Fruit fly (Drosophila melanogaster) whole organism, prepupa: Measurements from ENCODE around the gene Hers.

ENCODE experiments used
- Blimp-1 ChIP-seq: fragments of 200-800 bp; sonication (Bioruptor generic); optimal IDR thresholded peaks from 3 replicates; lab custom pipeline; 2017; ENCODE audit warnings: missing biosample characterization, missing genetic modification characterization, mild to moderate bottlenecking, moderate library complexity, missing genetic modification reagents
- CG10631 ChIP-seq: fragments of 200-800 bp; sonication (Bioruptor generic); optimal IDR thresholded peaks from 2 replicates; lab custom pipeline; 2016; ENCODE audit warnings: missing biosample characterization, missing genetic modification characterization
- CG10669 ChIP-seq: fragments of 200-800 bp; sonication (Bioruptor generic); optimal IDR thresholded peaks from 3 replicates; lab custom pipeline; 2018; ENCODE audit warnings: missing biosample characterization, mild to moderate bottlenecking, missing genetic modification characterization, moderate library complexity
- CG11762 ChIP-seq: fragments of 200-800 bp; sonication (Bioruptor generic); optimal IDR thresholded peaks from 3 replicates; lab custom pipeline; 2016; ENCODE audit warnings: missing biosample characterization, missing genetic modification characterization; ENCODE audit not compliant: insufficient read depth
- CG11902 ChIP-seq: fragments of 200-800 bp; sonication (Bioruptor generic); optimal IDR thresholded peaks from 3 replicates; lab custom pipeline; 2016; ENCODE audit warnings: missing biosample characterization, missing genetic modification characterization
- CG15336 ChIP-seq: fragments of 200-800 bp; sonication (Bioruptor generic); IDR thresholded peaks from 2 replicates; pipeline ENCODE4 v1.3.6; 2022; ENCODE audit warnings: missing biosample characterization, missing genetic modification characterization
- CG1621 ChIP-seq: fragments of 200-800 bp; sonication (Bioruptor generic); optimal IDR thresholded peaks from 3 replicates; lab custom pipeline; 2018; ENCODE audit warnings: missing biosample characterization, mild to moderate bottlenecking, missing genetic modification characterization
- CG16779 ChIP-seq: fragments of 200-800 bp; sonication (Bioruptor generic); optimal IDR thresholded peaks from 3 replicates; lab custom pipeline; 2017; ENCODE audit warnings: missing biosample characterization, mild to moderate bottlenecking, missing genetic modification characterization
- CG4318 ChIP-seq: fragments of 200-800 bp; sonication (Bioruptor generic); optimal IDR thresholded peaks from 3 replicates; lab custom pipeline; 2017; ENCODE audit warnings: missing biosample characterization, mild to moderate bottlenecking, missing genetic modification characterization
- CG6163 ChIP-seq: fragments of 200-800 bp; sonication (Bioruptor generic); IDR thresholded peaks from 3 replicates; pipeline ENCODE4 v1.3.6; 2022; ENCODE audit warnings: missing biosample characterization, missing genetic modification characterization
- CG6792 ChIP-seq: fragments of 200-800 bp; sonication (Bioruptor generic); optimal IDR thresholded peaks from 3 replicates; lab custom pipeline; 2016; ENCODE audit warnings: missing biosample characterization, missing genetic modification characterization
- CG6854 ChIP-seq: fragments of 200-800 bp; sonication (Bioruptor generic); optimal IDR thresholded peaks from 2 replicates; lab custom pipeline; 2017; ENCODE audit warnings: missing biosample characterization, mild to moderate bottlenecking, missing genetic modification characterization
- CG7368 ChIP-seq: fragments of 200-800 bp; sonication (Bioruptor generic); optimal IDR thresholded peaks from 3 replicates; lab custom pipeline; 2016; ENCODE audit warnings: missing biosample characterization, missing genetic modification characterization
- CG8119 ChIP-seq: fragments of 200-800 bp; sonication (Bioruptor generic); IDR thresholded peaks from 3 replicates; pipeline ENCODE4 v1.3.6; 2022; ENCODE audit warnings: missing biosample characterization, missing genetic modification characterization
- CG8319 ChIP-seq: fragments of 200-800 bp; sonication (Bioruptor generic); optimal IDR thresholded peaks from 3 replicates; lab custom pipeline; 2016; ENCODE audit warnings: missing biosample characterization, missing genetic modification characterization
- CG8632 ChIP-seq: fragments of 200-800 bp; sonication (Bioruptor generic); optimal IDR thresholded peaks from 3 replicates; lab custom pipeline; 2016; ENCODE audit warnings: missing biosample characterization, missing genetic modification characterization
- CG9139 ChIP-seq: fragments of 200-800 bp; sonication (Bioruptor generic); optimal IDR thresholded peaks from 3 replicates; lab custom pipeline; 2017; ENCODE audit warnings: missing biosample characterization, mild to moderate bottlenecking, missing genetic modification characterization
- Eip78C ChIP-seq: fragments of 200-800 bp; sonication (Bioruptor generic); peaks from one replicate; lab custom pipeline; 2016; ENCODE audit warnings: missing biosample characterization, missing genetic modification characterization
- Eip93F ChIP-seq: fragments of 200-800 bp; sonication (Bioruptor generic); optimal IDR thresholded peaks from 2 replicates; lab custom pipeline; 2016; ENCODE audit warnings: missing biosample characterization, mild to moderate bottlenecking, missing genetic modification characterization
- Ets21C ChIP-seq: fragments of 200-800 bp; sonication (Bioruptor generic); optimal IDR thresholded peaks from 3 replicates; lab custom pipeline; 2016; ENCODE audit warnings: missing biosample characterization, missing genetic modification characterization
- Gug ChIP-seq: fragments of 200-800 bp; sonication (Bioruptor generic); IDR thresholded peaks from 2 replicates; pipeline ENCODE4 v1.3.6; 2022; ENCODE audit warnings: missing biosample characterization, missing genetic modification characterization
- Hr38 ChIP-seq: sonication (Bioruptor generic); optimal IDR thresholded peaks from 2 replicates; lab custom pipeline; 2016; ENCODE audit warnings: missing biosample characterization, missing genetic modification characterization
- Hr39 ChIP-seq: fragments of 200-800 bp; sonication (Bioruptor generic); optimal IDR thresholded peaks from 2 replicates; lab custom pipeline; 2016; ENCODE audit warnings: missing biosample characterization, missing genetic modification characterization
- Lpt ChIP-seq: fragments of 200-800 bp; sonication (Bioruptor generic); optimal IDR thresholded peaks from 3 replicates; lab custom pipeline; 2016; ENCODE audit warnings: missing biosample characterization, missing genetic modification characterization
- OdsH ChIP-seq: fragments of 200-800 bp; sonication (Bioruptor generic); optimal IDR thresholded peaks from 3 replicates; lab custom pipeline; 2016; ENCODE audit warnings: missing biosample characterization, missing genetic modification characterization
- Sox102F ChIP-seq: fragments of 200-800 bp; sonication (Bioruptor generic); optimal IDR thresholded peaks from 2 replicates; lab custom pipeline; 2016; ENCODE audit warnings: missing biosample characterization, mild to moderate bottlenecking, missing genetic modification characterization
- Sox14 ChIP-seq: fragments of 200-800 bp; sonication (Bioruptor generic); optimal IDR thresholded peaks from 3 replicates; lab custom pipeline; 2016; ENCODE audit warnings: missing biosample characterization, missing genetic modification characterization
- acj6 ChIP-seq: fragments of 200-800 bp; sonication (Bioruptor generic); optimal IDR thresholded peaks from 3 replicates; lab custom pipeline; 2016; ENCODE audit warnings: missing biosample characterization, missing genetic modification characterization
- cyc ChIP-seq: fragments of 200-800 bp; sonication (Bioruptor generic); optimal IDR thresholded peaks from 3 replicates; lab custom pipeline; 2016; ENCODE audit warnings: missing biosample characterization, missing genetic modification characterization
- dac ChIP-seq: fragments of 200-800 bp; sonication (Bioruptor generic); optimal IDR thresholded peaks from 2 replicates; lab custom pipeline; 2017; ENCODE audit warnings: missing biosample characterization, mild to moderate bottlenecking, missing genetic modification characterization
- eg ChIP-seq: fragments of 200-800 bp; sonication (Bioruptor generic); IDR thresholded peaks from 3 replicates; pipeline ENCODE4 v1.3.6; 2022; ENCODE audit warnings: missing biosample characterization, missing genetic modification characterization
- fd59A ChIP-seq: fragments of 200-800 bp; sonication (Bioruptor generic); optimal IDR thresholded peaks from 2 replicates; lab custom pipeline; 2017; ENCODE audit warnings: missing biosample characterization, mild to moderate bottlenecking, missing genetic modification characterization, missing genetic modification reagents
- fd85E ChIP-seq: fragments of 200-800 bp; sonication (Bioruptor generic); optimal IDR thresholded peaks from 3 replicates; lab custom pipeline; 2016; ENCODE audit warnings: missing biosample characterization, missing genetic modification characterization
- lz ChIP-seq: fragments of 200-800 bp; sonication (Bioruptor generic); optimal IDR thresholded peaks from 3 replicates; lab custom pipeline; 2016; ENCODE audit warnings: missing biosample characterization, missing genetic modification characterization
- net ChIP-seq: fragments of 200-800 bp; sonication (Bioruptor generic); optimal IDR thresholded peaks from 3 replicates; lab custom pipeline; 2016; ENCODE audit warnings: missing biosample characterization, missing genetic modification characterization
- pdm3 ChIP-seq: fragments of 200-800 bp; sonication (Bioruptor generic); optimal IDR thresholded peaks from 3 replicates; lab custom pipeline; 2016; ENCODE audit warnings: missing biosample characterization, missing genetic modification characterization
- spab ChIP-seq: fragments of 200-800 bp; sonication (Bioruptor generic); optimal IDR thresholded peaks from 2 replicates; lab custom pipeline; 2017; ENCODE audit warnings: missing biosample characterization, mild to moderate bottlenecking, missing genetic modification characterization, missing genetic modification reagents
- svp ChIP-seq: fragments of 200-800 bp; sonication (Bioruptor generic); peaks from one replicate; lab custom pipeline; 2016; ENCODE audit warnings: missing biosample characterization, missing genetic modification characterization
- vri ChIP-seq: fragments of 200-800 bp; sonication (Bioruptor generic); optimal IDR thresholded peaks from 3 replicates; lab custom pipeline; 2016; ENCODE audit warnings: missing biosample characterization, mild to moderate bottlenecking, missing genetic modification characterization

Hers gene

dm6 chrX:19850503-19851094 is 15.3 kb upstream of the Hers start (continued):
- TF ChIP-seq Sox102F (GFP tag; lab: Kevin White, UChicago): peak; percentile 87
- TF ChIP-seq Eip93F (GFP tag; lab: Kevin White, UChicago): peak; percentile 34
- TF ChIP-seq Hr39 (GFP tag; lab: Kevin White, UChicago): peak; percentile 90
- TF ChIP-seq CG9139 (GFP tag; lab: Kevin White, UChicago): peak; percentile 65
- TF ChIP-seq cyc: peak; percentile 91
- TF ChIP-seq CG8319 (GFP tag; lab: Kevin White, UChicago): peak; percentile 84
- peak; percentile 93 for TF ChIP-seq acj6 (GFP tag; lab: Kevin White, UChicago)
- peak; percentile 93 for TF ChIP-seq CG8119 (GFP tag; lab: Robert Waterston, UW)
- no peak for TF ChIP-seq CG6854
- TF ChIP-seq CG1621 (tag; lab: Kevin White, UChicago): peak; percentile 88
- TF ChIP-seq fd85E (GFP tag; lab: Kevin White, UChicago): peak; percentile 60
- peak; percentile 94 for TF ChIP-seq CG10631 (GFP tag; lab: Kevin White, UChicago)
- TF ChIP-seq CG16779: peak; percentile 72
- TF ChIP-seq spab (GFP tag; lab: Kevin White, UChicago): peak; percentile 86
- TF ChIP-seq pdm3 (GFP tag; lab: Kevin White, UChicago): peak; percentile 96
- peak; percentile 93 for TF ChIP-seq OdsH (GFP tag; lab: Kevin White, UChicago)
- peak; percentile 88 for TF ChIP-seq CG6792 (GFP tag; lab: Kevin White, UChicago)
- TF ChIP-seq Ets21C (GFP tag; lab: Kevin White, UChicago): peak; percentile 78
- TF ChIP-seq CG7368 (GFP tag; lab: Kevin White, UChicago): peak; percentile 91
- peak; percentile 93 for TF ChIP-seq CG4318 (GFP tag; lab: Kevin White, UChicago)
- TF ChIP-seq svp (GFP tag; lab: Kevin White, UChicago): peak; percentile 93
- peak; percentile 79 for TF ChIP-seq fd59A (GFP tag; lab: Kevin White, UChicago)
- peak; percentile 98 for TF ChIP-seq Eip78C (GFP tag; lab: Kevin White, UChicago)
- TF ChIP-seq Blimp-1: no peak
- peak; percentile 81 for TF ChIP-seq CG11902 (GFP tag; lab: Kevin White, UChicago)
- peak; percentile 38 for TF ChIP-seq Hr38 (GFP tag; lab: Kevin White, UChicago)
- TF ChIP-seq eg (GFP tag; lab: Robert Waterston, UW): peak; percentile 95
- peak; percentile 91 for TF ChIP-seq CG11762 (GFP tag; lab: Kevin White, UChicago)
- peak; percentile 96 for TF ChIP-seq CG6163 (GFP tag; lab: Robert Waterston, UW)
- TF ChIP-seq net (GFP tag; lab: Kevin White, UChicago): peak; percentile 93
- TF ChIP-seq lz (GFP tag; lab: Kevin White, UChicago): peak; percentile 89
- peak; percentile 54 for TF ChIP-seq vri (GFP tag; lab: Kevin White, UChicago)
- peak; percentile 88 for TF ChIP-seq CG10669 (GFP tag; lab: Kevin White, UChicago)
- TF ChIP-seq Lpt (GFP tag; lab: Kevin White, UChicago): peak; percentile 95
- peak; percentile 96 for TF ChIP-seq CG15336
- TF ChIP-seq Sox14 (GFP tag; lab: Kevin White, UChicago): peak; percentile 94

- TF ChIP-seq acj6 (GFP tag; lab: Kevin White, UChicago): no peak
- TF ChIP-seq CG7368 (GFP tag; lab: Kevin White, UChicago): no peak
- TF ChIP-seq Eip78C (GFP tag; lab: Kevin White, UChicago): peak; percentile 66
- 0 out of 3 replicates have a peak, but pooled peaks have one; percentile 21 for TF ChIP-seq CG8119 (GFP tag; lab: Robert Waterston, UW)
- peak; percentile 50 for TF ChIP-seq CG6854
- TF ChIP-seq CG11762 (GFP tag; lab: Kevin White, UChicago): no peak
- TF ChIP-seq CG9139 (GFP tag; lab: Kevin White, UChicago): no peak
- TF ChIP-seq pdm3 (GFP tag; lab: Kevin White, UChicago): no peak
- TF ChIP-seq dac: no peak
- TF ChIP-seq CG1621 (tag; lab: Kevin White, UChicago): no peak
- no peak for TF ChIP-seq Gug (GFP tag; lab: Robert Waterston, UW)
- TF ChIP-seq CG6163 (GFP tag; lab: Robert Waterston, UW): peak; percentile 44; the same call in 2 of the 3 replicates
- no peak for TF ChIP-seq CG11902 (GFP tag; lab: Kevin White, UChicago)
- peak; percentile 40; the same call in 1 of the 2 replicates for TF ChIP-seq CG15336
- no peak for TF ChIP-seq CG8632 (GFP tag; lab: Kevin White, UChicago)
- TF ChIP-seq Sox102F (GFP tag; lab: Kevin White, UChicago): no peak
Measured at dm6 chrX:19851095-19851988, 14.6 kb upstream of the Hers start.
